Worm (Caenorhabditis elegans) whole organism, L3 larva: ENCODE data around the gene nhr-40.

Source experiments
- R02D3.7 ChIP-seq: fragments of 150-350 bp; optimal IDR thresholded peaks from 2 replicates; lab custom pipeline; 2014; ENCODE audit warnings: missing biosample characterization, missing genetic modification characterization
- ZK546.5 ChIP-seq: sonication (generic microtip); optimal IDR thresholded peaks from 2 replicates; lab custom pipeline; 2017; ENCODE audit warnings: missing biosample characterization, missing genetic modification characterization
- aly-2 ChIP-seq: fragments of 150-350 bp; optimal IDR thresholded peaks from 2 replicates; lab custom pipeline; 2014; ENCODE audit warnings: missing biosample characterization, missing genetic modification characterization
- ama-1 ChIP-seq: fragments of 150-350 bp; optimal IDR thresholded peaks from 2 replicates; lab custom pipeline; 2018
- ceh-16 ChIP-seq: sonication (generic microtip); optimal IDR thresholded peaks from 2 replicates; lab custom pipeline; 2017; ENCODE audit warnings: missing biosample characterization, missing genetic modification characterization
- ceh-28 ChIP-seq: fragments of 150-350 bp; optimal IDR thresholded peaks from 2 replicates; lab custom pipeline; 2014; ENCODE audit warnings: missing biosample characterization, missing genetic modification reagents, missing genetic modification characterization
- ceh-82 ChIP-seq: fragments of 150-350 bp; optimal IDR thresholded peaks from 2 replicates; lab custom pipeline; 2014; ENCODE audit warnings: missing biosample characterization, missing genetic modification characterization
- ceh-9 ChIP-seq: sonication (generic microtip); optimal IDR thresholded peaks from 2 replicates; lab custom pipeline; 2018; ENCODE audit warnings: missing biosample characterization, missing genetic modification characterization
- daf-12 ChIP-seq: fragments of 150-350 bp; optimal IDR thresholded peaks from 2 replicates; lab custom pipeline; 2014; ENCODE audit warnings: missing biosample characterization, missing genetic modification reagents, missing genetic modification characterization
- egl-27 ChIP-seq: sonication (generic microtip); optimal IDR thresholded peaks from 4 replicates; lab custom pipeline; 2017; ENCODE audit warnings: missing biosample characterization, missing genetic modification reagents, missing genetic modification characterization
- egl-5 ChIP-seq: fragments of 150-350 bp; optimal IDR thresholded peaks from 2 replicates; lab custom pipeline; 2017; ENCODE audit warnings: missing biosample characterization, missing genetic modification reagents, missing genetic modification characterization, inconsistent platforms
- elt-1 ChIP-seq: fragments of 150-350 bp; optimal IDR thresholded peaks from 2 replicates; lab custom pipeline; 2014; ENCODE audit warnings: missing biosample characterization, missing genetic modification characterization
- elt-2 ChIP-seq: sonication (generic microtip); optimal IDR thresholded peaks from 2 replicates; lab custom pipeline; 2016; ENCODE audit warnings: missing genetic modification reagents, mild to moderate bottlenecking, missing genetic modification characterization, missing compliant biosample characterization
- elt-3 ChIP-seq, 3 experiments: fragments of 150-350 bp in 1 of 3; sonication (generic microtip) in 2 of 3; optimal IDR thresholded peaks; 2 replicates in 2 of 3; 4 replicates in 1 of 3; lab custom pipeline; 2014 to 2017; ENCODE audit warnings: missing biosample characterization in 3 of 3, missing genetic modification characterization in 3 of 3
- eor-1 ChIP-seq, 2 experiments: fragments of 150-350 bp; optimal IDR thresholded peaks; 2 replicates each; lab custom pipeline; 2014 to 2018; ENCODE audit warnings: missing biosample characterization in 2 of 2, missing genetic modification characterization in 2 of 2
- fkh-10 ChIP-seq: sonication (generic microtip); optimal IDR thresholded peaks from 2 replicates; lab custom pipeline; 2017; ENCODE audit warnings: missing biosample characterization, missing genetic modification reagents, missing genetic modification characterization
- fkh-2 ChIP-seq: fragments of 150-350 bp; optimal IDR thresholded peaks from 2 replicates; lab custom pipeline; 2014; ENCODE audit warnings: missing biosample characterization, missing genetic modification reagents, missing genetic modification characterization
- fos-1 ChIP-seq: fragments of 150-350 bp; optimal IDR thresholded peaks from 2 replicates; lab custom pipeline; 2014; ENCODE audit warnings: missing biosample characterization, missing genetic modification characterization
- hmg-11 ChIP-seq: sonication (generic microtip); optimal IDR thresholded peaks from 2 replicates; lab custom pipeline; 2016; ENCODE audit warnings: missing genetic modification characterization, missing compliant biosample characterization
- lin-15B ChIP-seq: fragments of 150-350 bp; optimal IDR thresholded peaks from 2 replicates; lab custom pipeline; 2014; ENCODE audit warnings: missing biosample characterization, missing genetic modification characterization
- lin-39 ChIP-seq: fragments of 150-350 bp; optimal IDR thresholded peaks from 2 replicates; lab custom pipeline; 2018; ENCODE audit warnings: missing biosample characterization, missing genetic modification reagents, missing genetic modification characterization
- lsy-12 ChIP-seq: sonication (generic microtip); optimal IDR thresholded peaks from 2 replicates; lab custom pipeline; 2016; ENCODE audit warnings: mild to moderate bottlenecking, missing genetic modification characterization, missing compliant biosample characterization
- mdl-1 ChIP-seq: fragments of 150-350 bp; optimal IDR thresholded peaks from 2 replicates; lab custom pipeline; 2014; ENCODE audit warnings: missing biosample characterization, missing genetic modification characterization
- nfya-1 ChIP-seq: sonication (generic microtip); optimal IDR thresholded peaks from 2 replicates; lab custom pipeline; 2017; ENCODE audit warnings: missing genetic modification characterization, mild to moderate bottlenecking, missing compliant biosample characterization, antibody characterized with exemption, moderate library complexity; ENCODE audit not compliant: insufficient read depth
- nhr-11 ChIP-seq: fragments of 150-350 bp; optimal IDR thresholded peaks from 2 replicates; lab custom pipeline; 2014; ENCODE audit warnings: missing biosample characterization, missing genetic modification characterization
- nhr-12 ChIP-seq: fragments of 150-350 bp; optimal IDR thresholded peaks from 2 replicates; lab custom pipeline; 2014; ENCODE audit warnings: missing biosample characterization, missing genetic modification characterization
- nhr-237 ChIP-seq: fragments of 150-350 bp; optimal IDR thresholded peaks from 2 replicates; lab custom pipeline; 2014; ENCODE audit warnings: missing biosample characterization, missing genetic modification characterization
- nhr-25 ChIP-seq: sonication (generic microtip); optimal IDR thresholded peaks from 2 replicates; lab custom pipeline; 2017; ENCODE audit warnings: missing biosample characterization, missing genetic modification characterization
- nhr-28 ChIP-seq: fragments of 150-350 bp; optimal IDR thresholded peaks from 2 replicates; lab custom pipeline; 2014; ENCODE audit warnings: missing biosample characterization, missing genetic modification characterization
- nhr-43 ChIP-seq: sonication (generic microtip); optimal IDR thresholded peaks from 2 replicates; lab custom pipeline; 2016; ENCODE audit warnings: mild to moderate bottlenecking, missing genetic modification characterization, missing compliant biosample characterization; ENCODE audit not compliant: poor library complexity, severe bottlenecking
- nhr-76 ChIP-seq: fragments of 150-350 bp; sonication (generic microtip); optimal IDR thresholded peaks from 5 replicates; lab custom pipeline; 2014; ENCODE audit warnings: missing biosample characterization, missing genetic modification characterization
- nhr-77 ChIP-seq: fragments of 150-350 bp; optimal IDR thresholded peaks from 2 replicates; lab custom pipeline; 2014; ENCODE audit warnings: missing biosample characterization, missing genetic modification characterization
- pha-4 ChIP-seq: fragments of 150-350 bp; optimal IDR thresholded peaks from 2 replicates; lab custom pipeline; 2014; ENCODE audit warnings: missing biosample characterization, missing genetic modification reagents, missing genetic modification characterization
- pqm-1 ChIP-seq: fragments of 150-350 bp; optimal IDR thresholded peaks from 2 replicates; lab custom pipeline; 2017; ENCODE audit warnings: missing biosample characterization, missing genetic modification characterization, inconsistent platforms
- sea-2 ChIP-seq: fragments of 150-350 bp; sonication (generic microtip); optimal IDR thresholded peaks from 4 replicates; lab custom pipeline; 2014; ENCODE audit warnings: missing biosample characterization, missing genetic modification reagents, missing genetic modification characterization
- skn-1 ChIP-seq: fragments of 150-350 bp; optimal IDR thresholded peaks from 2 replicates; lab custom pipeline; 2014; ENCODE audit warnings: missing biosample characterization, missing genetic modification characterization
- snpc-4 ChIP-seq: fragments of 150-350 bp; optimal IDR thresholded peaks from 2 replicates; lab custom pipeline; 2014; ENCODE audit warnings: missing biosample characterization, missing genetic modification characterization
- tbx-2 ChIP-seq: sonication (generic microtip); optimal IDR thresholded peaks from 2 replicates; lab custom pipeline; 2016; ENCODE audit warnings: mild to moderate bottlenecking, missing genetic modification characterization, missing compliant biosample characterization
- unc-39 ChIP-seq: sonication (generic microtip); optimal IDR thresholded peaks from 4 replicates; lab custom pipeline; 2017; ENCODE audit warnings: missing biosample characterization, missing genetic modification characterization
- unc-62 ChIP-seq: fragments of 150-350 bp; sonication (generic microtip); optimal IDR thresholded peaks from 4 replicates; lab custom pipeline; 2014; ENCODE audit warnings: missing biosample characterization, missing genetic modification reagents, missing genetic modification characterization
- zag-1 ChIP-seq: fragments of 150-350 bp; optimal IDR thresholded peaks from 2 replicates; lab custom pipeline; 2014; ENCODE audit warnings: missing biosample characterization, missing genetic modification characterization
- ztf-11 ChIP-seq: fragments of 150-350 bp; optimal IDR thresholded peaks from 2 replicates; lab custom pipeline; 2014; ENCODE audit warnings: missing biosample characterization, missing genetic modification characterization
- ztf-4 ChIP-seq: fragments of 150-350 bp; optimal IDR thresholded peaks from 2 replicates; lab custom pipeline; 2014; ENCODE audit warnings: missing biosample characterization, missing genetic modification characterization

Gene nhr-40

DNA sequence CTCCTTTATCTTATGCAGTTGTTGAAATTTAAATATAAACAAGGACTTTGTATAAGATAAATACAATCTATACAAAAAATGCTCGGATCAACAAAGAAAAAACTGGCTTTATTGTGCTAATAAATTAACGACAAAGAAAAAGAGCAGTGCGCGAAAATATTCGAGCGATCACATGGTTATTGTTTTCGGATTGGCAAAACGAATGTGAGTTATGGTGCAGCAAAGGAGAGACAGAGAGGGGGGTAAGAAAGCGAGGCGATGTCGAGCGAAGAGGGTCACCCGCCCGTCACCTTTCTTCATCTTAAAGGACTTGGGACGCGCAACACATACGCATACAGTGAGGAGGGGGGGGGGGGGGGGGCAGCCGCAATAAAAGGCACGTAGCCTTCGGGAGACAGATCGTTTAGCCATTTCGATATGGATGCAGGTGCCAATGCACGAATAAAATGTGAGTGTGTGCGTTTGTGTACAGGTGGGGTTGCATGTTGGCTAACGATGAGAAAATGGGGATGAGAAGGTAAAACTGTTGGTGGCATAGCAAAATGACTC lies 10.6 kb upstream of the nhr-40 start:
- no peak for TF ChIP-seq fkh-10 (GFP tag; lab: Kevin White, UChicago)
- TF ChIP-seq pha-4 (tag; lab: Kevin White, UChicago) = peak; percentile 16

ce11 chrX:2585655-2586054 lies 8.1 kb upstream of the nhr-40 start, which contains the start of gene H01M10.2:
TSS of gene H01M10.2 (minus strand) at chrX:2585755.
- no peak for TF ChIP-seq egl-5 (tag; lab: Kevin White, UChicago)
- no peak for TF ChIP-seq nhr-43 (tag; lab: Kevin White, UChicago)
- TF ChIP-seq ceh-28 (tag; lab: Kevin White, UChicago) = no peak
- TF ChIP-seq zag-1 (tag; lab: Kevin White, UChicago) = no peak
- no peak for TF ChIP-seq daf-12 (tag; lab: Kevin White, UChicago)
- no peak for TF ChIP-seq fkh-2
- no peak for TF ChIP-seq fkh-10 (GFP tag; lab: Kevin White, UChicago)

DNA sequence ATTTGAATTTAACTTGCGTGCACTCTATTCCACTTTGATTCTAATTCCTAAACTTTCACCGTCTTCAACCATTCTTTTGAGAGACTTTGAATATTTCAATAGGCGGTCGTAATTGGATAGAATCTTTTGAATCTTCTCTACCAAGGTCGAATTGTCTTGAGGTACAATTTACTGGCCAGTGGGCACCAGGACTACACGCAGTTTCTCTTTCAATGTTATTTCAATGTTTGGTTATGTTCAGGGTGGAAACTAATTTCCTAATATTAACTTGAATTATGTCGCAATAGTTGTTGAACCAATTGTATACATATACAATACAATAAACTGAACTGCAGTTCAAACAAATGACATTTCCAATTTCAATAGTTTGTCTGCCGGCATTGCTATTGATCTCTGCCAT lies 5.8 kb upstream of the nhr-40 start:
- TF ChIP-seq nhr-25 (tag; lab: Kevin White, UChicago) (peak; percentile 66), lin-39 (no peak), ztf-11 (no peak), nhr-43 (tag; lab: Kevin White, UChicago) (no peak), lin-15B (tag; lab: Kevin White, UChicago) (no peak)

DNA sequence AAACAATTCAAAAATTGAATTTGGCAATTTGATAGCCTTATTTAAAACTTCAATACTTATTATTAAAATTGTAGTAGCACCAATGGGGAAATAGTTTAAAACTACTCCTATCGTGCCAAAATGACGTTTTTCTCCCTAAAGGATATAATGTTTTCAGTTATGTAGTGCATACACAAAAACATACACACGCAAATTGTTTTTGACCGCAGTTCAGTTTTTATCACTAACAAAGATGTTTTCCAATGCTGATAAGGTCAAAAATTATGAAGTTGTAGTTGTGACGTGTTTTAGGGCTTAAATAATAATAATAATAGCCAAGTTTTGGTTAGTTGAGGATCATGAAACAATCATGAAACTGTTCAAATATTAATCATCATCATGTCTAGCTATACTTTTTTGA lies 3.8 kb upstream of the nhr-40 start:
- TF ChIP-seq lin-15B (tag; lab: Kevin White, UChicago) (no peak), R02D3.7 (no peak), elt-2 (peak; percentile 18), aly-2 (tag; lab: Kevin White, UChicago) (no peak)

DNA sequence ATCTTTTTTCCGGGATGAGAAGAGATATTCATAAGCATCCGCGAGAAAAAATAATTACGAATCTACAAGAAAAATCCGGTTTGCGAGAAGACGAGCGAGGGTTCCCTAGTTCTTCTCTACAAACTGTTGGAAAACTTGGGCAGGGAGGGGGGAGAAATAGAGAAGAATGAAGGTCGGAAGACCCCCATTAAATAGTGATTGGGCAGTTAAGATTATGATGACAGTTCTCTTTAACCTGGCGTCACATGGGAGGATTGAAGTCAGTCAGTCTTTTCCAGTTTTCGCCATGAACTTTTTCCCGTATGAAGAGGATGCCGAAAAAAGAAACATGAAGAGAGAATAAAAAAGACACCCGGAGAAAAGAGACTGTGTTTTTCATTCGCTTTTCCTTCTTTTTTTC lies 3.0 kb upstream of the nhr-40 start:
- TF ChIP-seq ztf-11 (no peak), daf-12 (tag; lab: Kevin White, UChicago) (no peak), ama-1 (lab: Kevin White, UChicago) (peak; percentile 67), nfya-1 (tag; lab: Kevin White, UChicago) (peak; percentile 23), egl-27 (tag; lab: Kevin White, UChicago) (no peak), hmg-11 (tag; lab: Kevin White, UChicago) (no peak), pha-4 (tag; lab: Kevin White, UChicago) (no peak), mdl-1 (peak; percentile 1), nhr-12 (tag; lab: Kevin White, UChicago) (no peak), fos-1 (tag; lab: Kevin White, UChicago) (no peak), sea-2 (GFP tag; lab: Kevin White, UChicago) (no peak), snpc-4 (tag; lab: Kevin White, UChicago) (no peak), skn-1 (tag; lab: Kevin White, UChicago) (no peak), ceh-9 (tag; lab: Kevin White, UChicago) (no peak), nhr-76 (no peak), zag-1 (tag; lab: Kevin White, UChicago) (no peak), lin-39 (no peak), R02D3.7 (no peak), aly-2 (tag; lab: Kevin White, UChicago) (no peak), lin-15B (tag; lab: Kevin White, UChicago) (no peak), ZK546.5 (tag; lab: Kevin White, UChicago) (no peak), fkh-2 (no peak), lsy-12 (peak; percentile 15), nhr-237 (tag; lab: Kevin White, UChicago) (no peak), ztf-4 (tag; lab: Kevin White, UChicago) (no peak), unc-62 (GFP tag; lab: Kevin White, UChicago) (no peak), unc-39 (tag; lab: Kevin White, UChicago) (no peak), nhr-25 (tag; lab: Kevin White, UChicago) (peak; percentile 86), eor-1 (tag; optimal IDR thresholded peaks at IDR 0.05; lab: Kevin White, UChicago) (no peak), ceh-82 (tag; lab: Kevin White, UChicago) (no peak), nhr-28 (tag; lab: Kevin White, UChicago) (no peak), elt-2 (no peak), pqm-1 (no peak), elt-1 (tag; lab: Kevin White, UChicago) (no peak), egl-5 (tag; lab: Kevin White, UChicago) (peak; percentile 76), tbx-2 (tag; lab: Kevin White, UChicago) (peak; percentile 15), ceh-16 (no peak), elt-3 (tag; optimal IDR thresholded peaks at IDR 0.05; lab: Kevin White, UChicago) (peak in 1 of 3 experiments; percentile 25), nhr-43 (tag; lab: Kevin White, UChicago) (peak; percentile 71), nhr-77 (tag; lab: Kevin White, UChicago) (no peak), ceh-28 (tag; lab: Kevin White, UChicago) (no peak), nhr-11 (no peak)
